Fruit fly (Drosophila melanogaster): ENCODE results near the gene CG13999.

The CG13999 gene

dm6 chr2L:5974122-5974521 lies 17.9 kb upstream of the CG13999 start (continued):
- TF ChIP-seq ash1 (GFP tag; optimal IDR thresholded peaks at IDR 0.05) (peak; percentile 49), gro (GFP tag; optimal IDR thresholded peaks at IDR 0.05) (no peak), Bgb (GFP tag; IDR thresholded peaks at IDR 0.05; ENCODE audit: partially characterized antibody) (no peak), jing (GFP tag; optimal IDR thresholded peaks at IDR 0.05) (peak; percentile 1), CG4360 (GFP tag; IDR thresholded peaks at IDR 0.05) (0 out of 2 replicates have a peak, but pooled peaks have one; percentile 20), NK7.1 (GFP tag; optimal IDR thresholded peaks at IDR 0.05) (peak; percentile 9), Kr (GFP tag; optimal IDR thresholded peaks at IDR 0.05) (no peak), Blimp-1 (GFP tag; optimal IDR thresholded peaks at IDR 0.05) (peak; percentile 56), CG34224 (GFP tag; IDR thresholded peaks at IDR 0.05; ENCODE audit: partially characterized antibody) (no peak), tll (GFP tag; optimal IDR thresholded peaks at IDR 0.05) (no peak), CG12744 (GFP tag; optimal IDR thresholded peaks at IDR 0.05) (no peak), pfk (GFP tag; optimal IDR thresholded peaks at IDR 0.05) (peak; percentile 59), tup (GFP tag; optimal IDR thresholded peaks at IDR 0.05) (peak; percentile 56), wor (GFP tag; IDR thresholded peaks at IDR 0.05) (no peak), Hand (GFP tag; optimal IDR thresholded peaks at IDR 0.05) (peak; percentile 34), toy (GFP tag; IDR thresholded peaks at IDR 0.05) (no peak), CG9215 (GFP tag; IDR thresholded peaks at IDR 0.05) (no peak), MESR4 (GFP tag; optimal IDR thresholded peaks at IDR 0.05) (peak; percentile 6), chif (GFP tag; optimal IDR thresholded peaks at IDR 0.05) (no peak), CG12769 (tag; optimal IDR thresholded peaks at IDR 0.05) (peak; percentile 79), CG1024 (GFP tag; IDR thresholded peaks at IDR 0.05) (peak; percentile 45; the same call in 1 of the 2 replicates), abd-A (tag; optimal IDR thresholded peaks at IDR 0.05) (peak; percentile 68), CG13624 (GFP tag; optimal IDR thresholded peaks at IDR 0.05) (no peak), CG18599 (GFP tag; optimal IDR thresholded peaks at IDR 0.05) (peak; percentile 78), dimm (GFP tag; IDR thresholded peaks at IDR 0.05) (no peak), lov (optimal IDR thresholded peaks at IDR 0.05) (no peak), lov (GFP tag; IDR thresholded peaks at IDR 0.05) (peak; percentile 50; the same call in 1 of the 3 replicates), CG6175 (GFP tag; IDR thresholded peaks at IDR 0.05) (peak; percentile 59; the same call in 1 of the 3 replicates), C15 (GFP tag; IDR thresholded peaks at IDR 0.05) (no peak), Side (GFP tag; optimal IDR thresholded peaks at IDR 0.05) (no peak), CG10267 (tag; optimal IDR thresholded peaks at IDR 0.05) (peak; percentile 17), CG32532 (GFP tag; IDR thresholded peaks at IDR 0.05) (peak; percentile 21; the same call in 1 of the 2 replicates), CG18476 (GFP tag; optimal IDR thresholded peaks at IDR 0.05) (peak; percentile 4), lilli (GFP tag; optimal IDR thresholded peaks at IDR 0.05) (no peak), Nf-YC (tag; optimal IDR thresholded peaks at IDR 0.05) (peak; percentile 13), CG3065 (GFP tag; optimal IDR thresholded peaks at IDR 0.05) (no peak), CG13775 (GFP tag; optimal IDR thresholded peaks at IDR 0.05) (no peak), grau (tag; optimal IDR thresholded peaks at IDR 0.05) (peak; percentile 30), gce (GFP tag; IDR thresholded peaks at IDR 0.05) (peak; percentile 63; the same call in 2 of the 3 replicates), CG2199 (GFP tag; IDR thresholded peaks at IDR 0.05) (0 out of 3 replicates have a peak, but pooled peaks have one; percentile 52), bsh (GFP tag; optimal IDR thresholded peaks at IDR 0.05) (peak in 1 of 2 experiments; percentile 55), CG31224 (GFP tag; IDR thresholded peaks at IDR 0.05) (no peak), CG13123 (GFP tag; optimal IDR thresholded peaks at IDR 0.05) (peak; percentile 58), sens-2 (GFP tag; IDR thresholded peaks at IDR 0.05) (no peak), CG10209 (GFP tag; optimal IDR thresholded peaks at IDR 0.05) (peak; percentile 74), eve (GFP tag; optimal IDR thresholded peaks at IDR 0.05) (no peak), NFAT (GFP tag; IDR thresholded peaks at IDR 0.05) (peak; percentile 46; the same call in 1 of the 2 replicates), CG31441 (GFP tag; IDR thresholded peaks at IDR 0.05) (peak; percentile 47; the same call in 1 of the 2 replicates), CG1233 (GFP tag; optimal IDR thresholded peaks at IDR 0.05) (peak; percentile 82), CG5953 (GFP tag; IDR thresholded peaks at IDR 0.05) (0 out of 2 replicates have a peak, but pooled peaks have one; percentile 15)
